Worm (Caenorhabditis elegans) whole organism, L3 larva: ENCODE data around the gene ttbk-4.

Experiments used
- R02D3.7 ChIP-seq: fragments of 150-350 bp; optimal IDR thresholded peaks from 2 replicates; lab custom pipeline; 2014; ENCODE audit warnings: missing biosample characterization, missing genetic modification characterization
- aly-2 ChIP-seq: fragments of 150-350 bp; optimal IDR thresholded peaks from 2 replicates; lab custom pipeline; 2014; ENCODE audit warnings: missing biosample characterization, missing genetic modification characterization
- ama-1 ChIP-seq: fragments of 150-350 bp; optimal IDR thresholded peaks from 2 replicates; lab custom pipeline; 2018
- ceh-16 ChIP-seq: sonication (generic microtip); optimal IDR thresholded peaks from 2 replicates; lab custom pipeline; 2017; ENCODE audit warnings: missing biosample characterization, missing genetic modification characterization
- ceh-28 ChIP-seq: fragments of 150-350 bp; optimal IDR thresholded peaks from 2 replicates; lab custom pipeline; 2014; ENCODE audit warnings: missing biosample characterization, missing genetic modification reagents, missing genetic modification characterization
- ceh-9 ChIP-seq: sonication (generic microtip); optimal IDR thresholded peaks from 2 replicates; lab custom pipeline; 2018; ENCODE audit warnings: missing biosample characterization, missing genetic modification characterization
- daf-12 ChIP-seq: fragments of 150-350 bp; optimal IDR thresholded peaks from 2 replicates; lab custom pipeline; 2014; ENCODE audit warnings: missing biosample characterization, missing genetic modification reagents, missing genetic modification characterization
- egl-27 ChIP-seq: sonication (generic microtip); optimal IDR thresholded peaks from 4 replicates; lab custom pipeline; 2017; ENCODE audit warnings: missing biosample characterization, missing genetic modification reagents, missing genetic modification characterization
- egl-5 ChIP-seq: fragments of 150-350 bp; optimal IDR thresholded peaks from 2 replicates; lab custom pipeline; 2017; ENCODE audit warnings: missing biosample characterization, missing genetic modification reagents, missing genetic modification characterization, inconsistent platforms
- elt-2 ChIP-seq: sonication (generic microtip); optimal IDR thresholded peaks from 2 replicates; lab custom pipeline; 2016; ENCODE audit warnings: missing genetic modification reagents, mild to moderate bottlenecking, missing genetic modification characterization, missing compliant biosample characterization
- elt-3 ChIP-seq, 3 experiments: fragments of 150-350 bp in 1 of 3; sonication (generic microtip) in 2 of 3; optimal IDR thresholded peaks; 2 replicates in 2 of 3; 4 replicates in 1 of 3; lab custom pipeline; 2014 to 2017; ENCODE audit warnings: missing biosample characterization in 3 of 3, missing genetic modification characterization in 3 of 3
- eor-1 ChIP-seq, 2 experiments: fragments of 150-350 bp; optimal IDR thresholded peaks; 2 replicates each; lab custom pipeline; 2014 to 2018; ENCODE audit warnings: missing biosample characterization in 2 of 2, missing genetic modification characterization in 2 of 2
- fkh-10 ChIP-seq: sonication (generic microtip); optimal IDR thresholded peaks from 2 replicates; lab custom pipeline; 2017; ENCODE audit warnings: missing biosample characterization, missing genetic modification reagents, missing genetic modification characterization
- fkh-2 ChIP-seq: fragments of 150-350 bp; optimal IDR thresholded peaks from 2 replicates; lab custom pipeline; 2014; ENCODE audit warnings: missing biosample characterization, missing genetic modification reagents, missing genetic modification characterization
- fos-1 ChIP-seq: fragments of 150-350 bp; optimal IDR thresholded peaks from 2 replicates; lab custom pipeline; 2014; ENCODE audit warnings: missing biosample characterization, missing genetic modification characterization
- hmg-11 ChIP-seq: sonication (generic microtip); optimal IDR thresholded peaks from 2 replicates; lab custom pipeline; 2016; ENCODE audit warnings: missing genetic modification characterization, missing compliant biosample characterization
- jun-1 ChIP-seq: fragments of 150-350 bp; optimal IDR thresholded peaks from 2 replicates; lab custom pipeline; 2014; ENCODE audit warnings: missing biosample characterization, missing genetic modification reagents, missing genetic modification characterization
- lin-15B ChIP-seq: fragments of 150-350 bp; optimal IDR thresholded peaks from 2 replicates; lab custom pipeline; 2014; ENCODE audit warnings: missing biosample characterization, missing genetic modification characterization
- lin-39 ChIP-seq: fragments of 150-350 bp; optimal IDR thresholded peaks from 2 replicates; lab custom pipeline; 2018; ENCODE audit warnings: missing biosample characterization, missing genetic modification reagents, missing genetic modification characterization
- lsy-12 ChIP-seq: sonication (generic microtip); optimal IDR thresholded peaks from 2 replicates; lab custom pipeline; 2016; ENCODE audit warnings: mild to moderate bottlenecking, missing genetic modification characterization, missing compliant biosample characterization
- mdl-1 ChIP-seq: fragments of 150-350 bp; optimal IDR thresholded peaks from 2 replicates; lab custom pipeline; 2014; ENCODE audit warnings: missing biosample characterization, missing genetic modification characterization
- mml-1 ChIP-seq: fragments of 150-350 bp; sonication (generic microtip); optimal IDR thresholded peaks from 3 replicates; lab custom pipeline; 2014; ENCODE audit warnings: missing biosample characterization, missing genetic modification characterization
- nfya-1 ChIP-seq: sonication (generic microtip); optimal IDR thresholded peaks from 2 replicates; lab custom pipeline; 2017; ENCODE audit warnings: missing genetic modification characterization, mild to moderate bottlenecking, missing compliant biosample characterization, antibody characterized with exemption, moderate library complexity; ENCODE audit not compliant: insufficient read depth
- nhr-11 ChIP-seq: fragments of 150-350 bp; optimal IDR thresholded peaks from 2 replicates; lab custom pipeline; 2014; ENCODE audit warnings: missing biosample characterization, missing genetic modification characterization
- nhr-23 ChIP-seq: fragments of 150-350 bp; optimal IDR thresholded peaks from 2 replicates; lab custom pipeline; 2014; ENCODE audit warnings: missing biosample characterization, missing genetic modification reagents, missing genetic modification characterization
- nhr-237 ChIP-seq: fragments of 150-350 bp; optimal IDR thresholded peaks from 2 replicates; lab custom pipeline; 2014; ENCODE audit warnings: missing biosample characterization, missing genetic modification characterization
- nhr-25 ChIP-seq: sonication (generic microtip); optimal IDR thresholded peaks from 2 replicates; lab custom pipeline; 2017; ENCODE audit warnings: missing biosample characterization, missing genetic modification characterization
- nhr-28 ChIP-seq: fragments of 150-350 bp; optimal IDR thresholded peaks from 2 replicates; lab custom pipeline; 2014; ENCODE audit warnings: missing biosample characterization, missing genetic modification characterization
- nhr-43 ChIP-seq: sonication (generic microtip); optimal IDR thresholded peaks from 2 replicates; lab custom pipeline; 2016; ENCODE audit warnings: mild to moderate bottlenecking, missing genetic modification characterization, missing compliant biosample characterization; ENCODE audit not compliant: poor library complexity, severe bottlenecking
- nhr-67 ChIP-seq: fragments of 150-350 bp; optimal IDR thresholded peaks from 2 replicates; lab custom pipeline; 2014; ENCODE audit warnings: missing biosample characterization, missing genetic modification characterization
- nhr-76 ChIP-seq: fragments of 150-350 bp; sonication (generic microtip); optimal IDR thresholded peaks from 5 replicates; lab custom pipeline; 2014; ENCODE audit warnings: missing biosample characterization, missing genetic modification characterization
- sea-2 ChIP-seq: fragments of 150-350 bp; sonication (generic microtip); optimal IDR thresholded peaks from 4 replicates; lab custom pipeline; 2014; ENCODE audit warnings: missing biosample characterization, missing genetic modification reagents, missing genetic modification characterization
- unc-62 ChIP-seq: fragments of 150-350 bp; sonication (generic microtip); optimal IDR thresholded peaks from 4 replicates; lab custom pipeline; 2014; ENCODE audit warnings: missing biosample characterization, missing genetic modification reagents, missing genetic modification characterization
- zag-1 ChIP-seq: fragments of 150-350 bp; optimal IDR thresholded peaks from 2 replicates; lab custom pipeline; 2014; ENCODE audit warnings: missing biosample characterization, missing genetic modification characterization
- ztf-11 ChIP-seq: fragments of 150-350 bp; optimal IDR thresholded peaks from 2 replicates; lab custom pipeline; 2014; ENCODE audit warnings: missing biosample characterization, missing genetic modification characterization
- ztf-4 ChIP-seq: fragments of 150-350 bp; optimal IDR thresholded peaks from 2 replicates; lab custom pipeline; 2014; ENCODE audit warnings: missing biosample characterization, missing genetic modification characterization

The ttbk-4 gene

ce11 chrIV:10051088-10051487 lies 23.8 kb downstream of the ttbk-4 start, which contains the start of gene T04B2.8:
TSS of gene T04B2.8 (minus strand) at chrIV:10051188.
- TF ChIP-seq fos-1 (tag; lab: Kevin White, UChicago) (no peak), aly-2 (tag; lab: Kevin White, UChicago) (no peak), nfya-1 (tag; lab: Kevin White, UChicago) (no peak), nhr-76 (no peak), mml-1 (tag; lab: Kevin White, UChicago) (no peak), hmg-11 (tag; lab: Kevin White, UChicago) (no peak), lsy-12 (tag; lab: Kevin White, UChicago) (no peak), nhr-25 (tag; lab: Kevin White, UChicago) (no peak), fkh-2 (no peak), ceh-9 (no peak)

- TF ChIP-seq nhr-28 (tag; lab: Kevin White, UChicago) (no peak), egl-27 (tag; lab: Kevin White, UChicago) (no peak)
Observed at ce11 chrIV:10048268-10048667, 26.7 kb downstream of the ttbk-4 start.

- no peak for TF ChIP-seq hmg-11 (tag; lab: Kevin White, UChicago)
- TF ChIP-seq sea-2 (GFP tag; lab: Kevin White, UChicago), result no peak
- no peak for TF ChIP-seq ama-1
- no peak for TF ChIP-seq nhr-28 (tag; lab: Kevin White, UChicago)
- TF ChIP-seq ztf-4 (tag; lab: Kevin White, UChicago), result no peak
- no peak for TF ChIP-seq egl-5 (tag; lab: Kevin White, UChicago)
- no peak for TF ChIP-seq nhr-23 (tag; lab: Kevin White, UChicago)
- TF ChIP-seq mdl-1, result no peak
- TF ChIP-seq elt-2 (tag; lab: Kevin White, UChicago), result no peak
Observed at ce11 chrIV:10047108-10047507, 27.8 kb downstream of the ttbk-4 start, which contains the start of gene T04B2.3. TSS of gene T04B2.3 (plus strand) at chrIV:10047408.

- peak; percentile 1 for TF ChIP-seq lin-39
- TF ChIP-seq zag-1 (tag; lab: Kevin White, UChicago), result no peak
Observed at ce11 chrIV:10046005-10046404, 28.9 kb downstream of the ttbk-4 start.

ce11 chrIV:10042881-10043280 lies 32.1 kb downstream of the ttbk-4 start, which contains the start of gene frk-1:
TSS of gene frk-1 (plus strand) at chrIV:10043181.
- TF ChIP-seq nhr-11, result no peak
- TF ChIP-seq ceh-9, result no peak
- TF ChIP-seq egl-27 (tag; lab: Kevin White, UChicago), result no peak
- TF ChIP-seq mml-1 (tag; lab: Kevin White, UChicago), result no peak
- no peak for TF ChIP-seq fkh-10 (GFP tag; lab: Kevin White, UChicago)
- TF ChIP-seq ceh-28 (tag; lab: Kevin White, UChicago), result no peak
- no peak for TF ChIP-seq zag-1 (tag; lab: Kevin White, UChicago)
- TF ChIP-seq R02D3.7 (tag; lab: Kevin White, UChicago), result no peak
- no peak for TF ChIP-seq nhr-28 (tag; lab: Kevin White, UChicago)
- TF ChIP-seq mdl-1, result no peak
- TF ChIP-seq elt-3 (tag; optimal IDR thresholded peaks at IDR 0.05; lab: Kevin White, UChicago), result no peak
- no peak for TF ChIP-seq lin-39
- no peak for TF ChIP-seq lin-15B (tag; lab: Kevin White, UChicago)
- no peak for TF ChIP-seq ceh-16 (tag; lab: Kevin White, UChicago)
- TF ChIP-seq, all 47 proteins: peak for 0

- TF ChIP-seq fkh-10 (GFP tag; lab: Kevin White, UChicago) (no peak), lin-39 (no peak)
Observed at ce11 chrIV:10040803-10041202, 34.1 kb downstream of the ttbk-4 start, which contains the start of gene dhs-31. TSS of gene dhs-31 (minus strand) at chrIV:10040903.

ce11 chrIV:10036966-10037365 lies 38.0 kb downstream of the ttbk-4 start, which contains the start of gene F44D12.10:
TSS of gene F44D12.10 (minus strand) at chrIV:10037066.
- TF ChIP-seq nhr-67 (tag; lab: Kevin White, UChicago) (no peak), nhr-43 (no peak), nhr-28 (tag; lab: Kevin White, UChicago) (no peak), eor-1 (tag; optimal IDR thresholded peaks at IDR 0.05; lab: Kevin White, UChicago) (no peak), nfya-1 (tag; lab: Kevin White, UChicago) (no peak), daf-12 (tag; lab: Kevin White, UChicago) (no peak), jun-1 (tag; lab: Kevin White, UChicago) (no peak), ztf-11 (tag; lab: Kevin White, UChicago) (no peak), elt-3 (tag; optimal IDR thresholded peaks at IDR 0.05; lab: Kevin White, UChicago) (no peak), unc-62 (GFP tag; lab: Kevin White, UChicago) (no peak), lin-15B (tag; lab: Kevin White, UChicago) (no peak), mdl-1 (no peak), ceh-9 (no peak), mml-1 (tag; lab: Kevin White, UChicago) (no peak), ceh-16 (tag; lab: Kevin White, UChicago) (no peak), nhr-11 (no peak), elt-2 (tag; lab: Kevin White, UChicago) (no peak), nhr-237 (no peak)
